Worm (Caenorhabditis elegans) whole organism, L1 larva: ENCODE measurements around the gene mmad-1.

Experiments
- C04F5.9 ChIP-seq: sonication (generic microtip); optimal IDR thresholded peaks from 2 replicates; lab custom pipeline; 2016; ENCODE audit warnings: missing genetic modification characterization, missing compliant biosample characterization
- C16A3.4 ChIP-seq: fragments of 150-350 bp; optimal IDR thresholded peaks from 2 replicates; lab custom pipeline; 2014; ENCODE audit warnings: missing biosample characterization, missing genetic modification characterization
- C34B4.2 ChIP-seq: sonication (generic microtip); optimal IDR thresholded peaks from 2 replicates; lab custom pipeline; 2017; ENCODE audit warnings: mild to moderate bottlenecking, missing genetic modification characterization, missing compliant biosample characterization
- Y116A8C.19 ChIP-seq: sonication (generic microtip); optimal IDR thresholded peaks from 2 replicates; lab custom pipeline; 2016; ENCODE audit warnings: missing compliant biosample characterization, missing genetic modification characterization, borderline replicate concordance
- aha-1 ChIP-seq: fragments of 150-350 bp; optimal IDR thresholded peaks from 2 replicates; lab custom pipeline; 2014; ENCODE audit warnings: missing biosample characterization, missing genetic modification characterization
- alr-1 ChIP-seq: fragments of 200-800 bp; sonication (Bioruptor generic); optimal IDR thresholded peaks from 2 replicates; lab custom pipeline; 2018; ENCODE audit warnings: borderline replicate concordance, mild to moderate bottlenecking, missing genetic modification characterization, missing compliant biosample characterization
- aly-2 ChIP-seq: fragments of 150-350 bp; optimal IDR thresholded peaks from 2 replicates; lab custom pipeline; 2014; ENCODE audit warnings: missing biosample characterization, missing genetic modification characterization
- ceh-63 ChIP-seq: fragments of 200-800 bp; sonication (Bioruptor generic); optimal IDR thresholded peaks from 2 replicates; lab custom pipeline; 2018; ENCODE audit warnings: mild to moderate bottlenecking, missing genetic modification characterization, missing compliant biosample characterization
- ceh-82 ChIP-seq, 3 experiments: fragments of 150-350 bp in 1 of 3; sonication (generic microtip) in 2 of 3; optimal IDR thresholded peaks; 2 replicates each; lab custom pipeline; 2014 to 2017; ENCODE audit warnings: missing biosample characterization in 3 of 3, missing genetic modification characterization in 3 of 3
- ceh-88 ChIP-seq: fragments of 200-800 bp; sonication (Bioruptor generic); IDR thresholded peaks from 2 replicates; pipeline ENCODE4 v1.3.6; 2022; ENCODE audit warnings: missing genetic modification characterization, missing compliant biosample characterization
- ceh-90 ChIP-seq: sonication (generic microtip); optimal IDR thresholded peaks from 2 replicates; lab custom pipeline; 2016; ENCODE audit warnings: missing genetic modification characterization, missing compliant biosample characterization
- dsc-1 ChIP-seq: sonication (generic microtip); optimal IDR thresholded peaks from 2 replicates; lab custom pipeline; 2016; ENCODE audit warnings: mild to moderate bottlenecking, missing genetic modification characterization, missing compliant biosample characterization
- efl-1 ChIP-seq, 4 experiments: fragments of 150-350 bp; optimal IDR thresholded peaks in 3 of 4; peaks in 1 of 4; 1 replicate in 1 of 4; 2 replicates in 3 of 4; lab custom pipeline; 2014; ENCODE audit warnings: missing biosample characterization in 2 of 4, missing genetic modification characterization in 2 of 4, missing genetic modification reagents in 2 of 4
- efl-3 ChIP-seq: fragments of 200-800 bp; sonication (Bioruptor generic); optimal IDR thresholded peaks from 2 replicates; lab custom pipeline; 2018; ENCODE audit warnings: mild to moderate bottlenecking, missing genetic modification characterization, missing compliant biosample characterization
- egl-13 ChIP-seq: sonication (generic microtip); optimal IDR thresholded peaks from 2 replicates; lab custom pipeline; 2016; ENCODE audit warnings: missing genotype, missing genetic modification reagents, missing genetic modification characterization, missing compliant biosample characterization
- egl-27 ChIP-seq, 2 experiments: fragments of 150-350 bp in 1 of 2; sonication (generic microtip); optimal IDR thresholded peaks; 3 replicates each; lab custom pipeline; 2017 to 2018; ENCODE audit warnings: missing biosample characterization in 2 of 2, missing genetic modification characterization in 2 of 2, missing genetic modification reagents in 2 of 2
- elt-2 ChIP-seq: sonication (generic microtip); optimal IDR thresholded peaks from 2 replicates; lab custom pipeline; 2016; ENCODE audit warnings: missing genetic modification characterization, mild to moderate bottlenecking, inconsistent platforms, missing compliant biosample characterization, missing genetic modification reagents
- elt-3 ChIP-seq, 6 experiments: fragments of 150-350 bp in 1 of 6; sonication (generic microtip); optimal IDR thresholded peaks; 2 replicates each; lab custom pipeline; 2017 to 2018; ENCODE audit warnings: missing biosample characterization in 6 of 6, missing genetic modification characterization in 6 of 6, inconsistent platforms in 1 of 6
- ets-5 ChIP-seq: fragments of 200-800 bp; sonication (Bioruptor generic); IDR thresholded peaks from 2 replicates; pipeline ENCODE4 v1.3.6; 2022; ENCODE audit warnings: missing genetic modification characterization, missing compliant biosample characterization
- fos-1 ChIP-seq: fragments of 150-350 bp; optimal IDR thresholded peaks from 2 replicates; lab custom pipeline; 2014; ENCODE audit warnings: missing biosample characterization, missing genetic modification characterization
- grh-1 ChIP-seq: fragments of 200-800 bp; sonication (Bioruptor generic); IDR thresholded peaks from 2 replicates; pipeline ENCODE4 v1.3.6; 2022; ENCODE audit warnings: missing genetic modification reagents, missing genetic modification characterization, missing compliant biosample characterization
- hlh-4 ChIP-seq: sonication (generic microtip); optimal IDR thresholded peaks from 2 replicates; lab custom pipeline; 2016; ENCODE audit warnings: mild to moderate bottlenecking, missing genetic modification characterization, missing compliant biosample characterization
- hpl-2 ChIP-seq: fragments of 150-350 bp; optimal IDR thresholded peaks from 2 replicates; lab custom pipeline; 2014; ENCODE audit warnings: missing biosample characterization, missing genetic modification reagents, missing genetic modification characterization
- isw-1 ChIP-seq: fragments of 200-800 bp; sonication (Bioruptor generic); IDR thresholded peaks from 2 replicates; pipeline ENCODE4 v1.3.6; 2022; ENCODE audit warnings: missing genetic modification characterization, missing compliant biosample characterization
- jun-1 ChIP-seq: fragments of 150-350 bp; optimal IDR thresholded peaks from 2 replicates; lab custom pipeline; 2014; ENCODE audit warnings: missing biosample characterization, missing genetic modification reagents, missing genetic modification characterization
- lin-13 ChIP-seq: fragments of 150-350 bp; optimal IDR thresholded peaks from 2 replicates; lab custom pipeline; 2014; ENCODE audit warnings: missing biosample characterization, missing genetic modification reagents, missing genetic modification characterization
- lin-14 ChIP-seq: fragments of 200-800 bp; sonication (Bioruptor generic); optimal IDR thresholded peaks from 2 replicates; lab custom pipeline; 2018; ENCODE audit warnings: mild to moderate bottlenecking, missing genetic modification characterization, moderate library complexity, missing compliant biosample characterization
- lin-15B ChIP-seq: fragments of 150-350 bp; sonication (generic microtip); optimal IDR thresholded peaks from 3 replicates; lab custom pipeline; 2014; ENCODE audit warnings: missing biosample characterization, missing genetic modification characterization
- lin-35 ChIP-seq, 2 experiments: fragments of 150-350 bp; optimal IDR thresholded peaks; 2 replicates each; lab custom pipeline; 2014; ENCODE audit warnings: missing biosample characterization in 2 of 2, missing genetic modification characterization in 2 of 2, missing genetic modification reagents in 2 of 2
- lin-39 ChIP-seq: fragments of 150-350 bp; optimal IDR thresholded peaks from 2 replicates; lab custom pipeline; 2014; ENCODE audit warnings: missing biosample characterization, missing genetic modification reagents, missing genetic modification characterization
- lsy-2 ChIP-seq, 2 experiments: fragments of 150-350 bp; optimal IDR thresholded peaks; 2 replicates each; lab custom pipeline; 2014; ENCODE audit warnings: missing biosample characterization in 2 of 2, missing genetic modification characterization in 2 of 2
- mab-9 ChIP-seq: fragments of 200-800 bp; sonication (Bioruptor generic); IDR thresholded peaks from 2 replicates; pipeline ENCODE4 v1.3.6; 2022; ENCODE audit warnings: missing genetic modification reagents, missing genetic modification characterization, missing compliant biosample characterization
- mep-1 ChIP-seq: fragments of 150-350 bp; optimal IDR thresholded peaks from 2 replicates; lab custom pipeline; 2014; ENCODE audit warnings: missing biosample characterization, missing genetic modification characterization
- nhr-11 ChIP-seq: fragments of 150-350 bp; optimal IDR thresholded peaks from 2 replicates; lab custom pipeline; 2014; ENCODE audit warnings: missing biosample characterization, missing genetic modification characterization
- nhr-12 ChIP-seq: sonication (generic microtip); optimal IDR thresholded peaks from 2 replicates; lab custom pipeline; 2017; ENCODE audit warnings: missing biosample characterization, missing genetic modification characterization
- nhr-20 ChIP-seq: sonication (generic microtip); optimal IDR thresholded peaks from 2 replicates; lab custom pipeline; 2016; ENCODE audit warnings: mild to moderate bottlenecking, missing genetic modification characterization, missing compliant biosample characterization
- nhr-237 ChIP-seq: fragments of 150-350 bp; optimal IDR thresholded peaks from 2 replicates; lab custom pipeline; 2014; ENCODE audit warnings: missing biosample characterization, missing genetic modification characterization
- nhr-28 ChIP-seq: fragments of 150-350 bp; optimal IDR thresholded peaks from 2 replicates; lab custom pipeline; 2014; ENCODE audit warnings: missing biosample characterization, missing genetic modification characterization
- nhr-47 ChIP-seq: sonication (generic microtip); optimal IDR thresholded peaks from 2 replicates; lab custom pipeline; 2016; ENCODE audit warnings: mild to moderate bottlenecking, missing genetic modification characterization, moderate library complexity, missing compliant biosample characterization
- nhr-71 ChIP-seq: sonication (generic microtip); optimal IDR thresholded peaks from 2 replicates; lab custom pipeline; 2016; ENCODE audit warnings: mild to moderate bottlenecking, missing genetic modification characterization, moderate library complexity, missing compliant biosample characterization
- nhr-76 ChIP-seq: sonication (generic microtip); optimal IDR thresholded peaks from 2 replicates; lab custom pipeline; 2017; ENCODE audit warnings: missing biosample characterization, missing genetic modification characterization
- nhr-77 ChIP-seq: fragments of 150-350 bp; optimal IDR thresholded peaks from 2 replicates; lab custom pipeline; 2014; ENCODE audit warnings: missing biosample characterization, missing genetic modification characterization
- nhr-90 ChIP-seq: sonication (generic microtip); optimal IDR thresholded peaks from 2 replicates; lab custom pipeline; 2016; ENCODE audit warnings: mild to moderate bottlenecking, missing genetic modification characterization, missing compliant biosample characterization; ENCODE audit not compliant: poor library complexity
- pax-3 ChIP-seq: fragments of 200-800 bp; sonication (Bioruptor generic); optimal IDR thresholded peaks from 2 replicates; lab custom pipeline; 2018; ENCODE audit warnings: mild to moderate bottlenecking, missing genetic modification characterization, moderate library complexity, missing compliant biosample characterization
- pqm-1 ChIP-seq: sonication (generic microtip); optimal IDR thresholded peaks from 3 replicates; lab custom pipeline; 2017; ENCODE audit warnings: missing biosample characterization, missing genetic modification characterization
- snu-23 ChIP-seq: sonication (generic microtip); optimal IDR thresholded peaks from 2 replicates; lab custom pipeline; 2016; ENCODE audit warnings: missing genetic modification characterization, missing compliant biosample characterization
- sox-4 ChIP-seq: sonication (generic microtip); optimal IDR thresholded peaks from 2 replicates; lab custom pipeline; 2016; ENCODE audit warnings: missing genetic modification characterization, missing compliant biosample characterization
- sup-37 ChIP-seq: fragments of 200-800 bp; sonication (Bioruptor generic); optimal IDR thresholded peaks from 2 replicates; lab custom pipeline; 2018; ENCODE audit warnings: mild to moderate bottlenecking, missing genetic modification characterization, missing compliant biosample characterization
- tlp-1 ChIP-seq: fragments of 150-350 bp; optimal IDR thresholded peaks from 2 replicates; lab custom pipeline; 2014; ENCODE audit warnings: missing biosample characterization, missing genetic modification characterization
- unc-130 ChIP-seq: fragments of 150-350 bp; optimal IDR thresholded peaks from 2 replicates; lab custom pipeline; 2017; ENCODE audit warnings: missing biosample characterization, missing genetic modification characterization, inconsistent platforms
- vab-15 ChIP-seq: sonication (generic microtip); optimal IDR thresholded peaks from 2 replicates; lab custom pipeline; 2017; ENCODE audit warnings: missing genotype, mild to moderate bottlenecking, missing genetic modification characterization, missing compliant biosample characterization
- ztf-11 ChIP-seq, 2 experiments: sonication (generic microtip); optimal IDR thresholded peaks; 2 replicates each; lab custom pipeline; 2016 to 2017; ENCODE audit warnings: missing genetic modification characterization in 2 of 2, missing biosample characterization in 1 of 2, missing compliant biosample characterization in 1 of 2

The mmad-1 gene

ce11 chrIII:13534704-13535103, 14.1 kb downstream of the mmad-1 start (continued):
- TF ChIP-seq elt-2 (tag; lab: Kevin White, UChicago) (no peak), sup-37 (GFP tag; lab: Kevin White, UChicago) (no peak), vab-15 (no peak), hlh-4 (no peak), nhr-71 (tag; lab: Kevin White, UChicago) (peak; percentile 33), lin-39 (no peak), snu-23 (peak; percentile 53), lin-35 (GFP tag; optimal IDR thresholded peaks at IDR 0.05; lab: Kevin White, UChicago) (peak in 1 of 2 experiments; percentile 30), ceh-90 (tag; lab: Kevin White, UChicago) (no peak), elt-3 (tag; optimal IDR thresholded peaks at IDR 0.05; lab: Kevin White, UChicago) (peak in 1 of 6 experiments; percentile 43), egl-13 (tag; lab: Kevin White, UChicago) (no peak), mab-9 (GFP tag; lab: Robert Waterston, UW) (no peak), sox-4 (tag; lab: Kevin White, UChicago) (no peak), isw-1 (GFP tag; lab: Robert Waterston, UW) (no peak), mep-1 (tag; lab: Kevin White, UChicago) (no peak), tlp-1 (tag; lab: Kevin White, UChicago) (no peak), hpl-2 (GFP tag; lab: Kevin White, UChicago) (no peak), lsy-2 (tag; optimal IDR thresholded peaks at IDR 0.05; lab: Kevin White, UChicago) (peak in 1 of 2 experiments; percentile 41), ets-5 (GFP tag; lab: Robert Waterston, UW) (no peak), pqm-1 (tag; lab: Kevin White, UChicago) (no peak), alr-1 (no peak), C04F5.9 (tag; lab: Kevin White, UChicago) (no peak), unc-130 (tag; lab: Kevin White, UChicago) (no peak), efl-1 (optimal IDR thresholded peaks at IDR 0.05; lab: Kevin White, UChicago) (peak; percentile 12 to 34), efl-1 (GFP tag; optimal IDR thresholded peaks at IDR 0.05 in 1 of 2; lab: Kevin White, UChicago) (no peak), nhr-20 (peak; percentile 30), nhr-11 (no peak), nhr-12 (tag; lab: Kevin White, UChicago) (no peak), C16A3.4 (tag; lab: Kevin White, UChicago) (no peak), ceh-82 (tag; optimal IDR thresholded peaks at IDR 0.05; lab: Kevin White, UChicago) (no peak), nhr-77 (no peak), aha-1 (tag; lab: Kevin White, UChicago) (no peak), efl-3 (GFP tag; lab: Kevin White, UChicago) (no peak), nhr-90 (tag; lab: Kevin White, UChicago) (no peak), aly-2 (tag; lab: Kevin White, UChicago) (no peak), pax-3 (tag; lab: Kevin White, UChicago) (no peak), ceh-88 (GFP tag; lab: Robert Waterston, UW) (no peak), fos-1 (no peak), jun-1 (tag; lab: Kevin White, UChicago) (no peak), ceh-63 (GFP tag; lab: Kevin White, UChicago) (no peak), lin-13 (GFP tag; lab: Kevin White, UChicago) (no peak), C34B4.2 (no peak), nhr-76 (tag; lab: Kevin White, UChicago) (no peak), grh-1 (peak; percentile 66), lin-15B (no peak), nhr-47 (tag; lab: Kevin White, UChicago) (no peak), nhr-237 (no peak), Y116A8C.19 (no peak), ztf-11 (tag; optimal IDR thresholded peaks at IDR 0.05; lab: Kevin White, UChicago) (no peak), lin-14 (GFP tag; lab: Kevin White, UChicago) (peak; percentile 67), dsc-1 (tag; lab: Kevin White, UChicago) (no peak), egl-27 (tag; optimal IDR thresholded peaks at IDR 0.05; lab: Kevin White, UChicago) (no peak), nhr-28 (tag; lab: Kevin White, UChicago) (no peak)
